Fruit fly (Drosophila melanogaster) whole organism: Measurements from ENCODE around the gene Gad1.
A peak's percentile ranks its signal among the peaks of the same experiment; 100 is the strongest.

Source experiments
- CG8478 ChIP-seq: fragments of >200 bp; optimal IDR thresholded peaks from 2 replicates; lab custom pipeline; 2018; ENCODE audit warnings: inconsistent platforms
- Dll ChIP-seq: fragments of >200 bp; optimal IDR thresholded peaks from 2 replicates; lab custom pipeline; 2017
- EcR ChIP-seq, 2 experiments: fragments of >200 bp; optimal IDR thresholded peaks; 2 replicates each; lab custom pipeline; 2017; ENCODE audit warnings: missing biosample characterization in 2 of 2, missing genetic modification characterization in 2 of 2, missing genetic modification reagents in 2 of 2
- pan ChIP-seq: fragments of >200 bp; optimal IDR thresholded peaks from 2 replicates; lab custom pipeline; 2017
- psq ChIP-seq: fragments of >200 bp; optimal IDR thresholded peaks from 2 replicates; lab custom pipeline; 2017
- usp ChIP-seq: fragments of >200 bp; optimal IDR thresholded peaks from 2 replicates; lab custom pipeline; 2017; ENCODE audit warnings: missing biosample characterization, missing genetic modification characterization, mixed read lengths

Gad1 gene

dm6 chr3L:4119636-4120357 lies 31.3 kb upstream of the Gad1 start:
- TF ChIP-seq Dll (lab: Kevin White, UChicago) = no peak
- TF ChIP-seq pan = no peak
- no peak for TF ChIP-seq psq
- no peak for TF ChIP-seq EcR (GFP tag; optimal IDR thresholded peaks at IDR 0.05; lab: Kevin White, UChicago)

DNA sequence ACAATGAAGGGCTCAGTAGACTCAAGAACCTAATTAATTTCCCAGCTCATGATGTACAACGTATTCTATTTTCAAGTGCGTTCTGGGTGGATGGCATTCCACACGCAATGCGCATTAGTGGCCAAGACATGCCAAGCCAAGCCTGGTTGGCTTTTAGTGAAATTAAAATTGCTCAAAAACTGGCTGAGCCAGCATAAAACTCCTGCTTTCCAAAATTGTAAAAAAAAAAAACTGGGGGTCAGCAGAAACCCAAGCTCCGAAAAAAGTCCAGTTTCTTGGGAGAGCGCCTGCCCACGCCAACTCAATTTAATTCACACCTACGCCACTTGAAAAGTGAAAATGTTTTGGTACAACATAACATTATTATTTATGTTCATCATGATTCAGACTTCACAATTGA lies 29.8 kb upstream of the Gad1 start:
- TF ChIP-seq EcR (GFP tag; optimal IDR thresholded peaks at IDR 0.05; lab: Kevin White, UChicago) (no peak), Dll (lab: Kevin White, UChicago) (no peak), usp (GFP tag; lab: Kevin White, UChicago) (no peak)

DNA sequence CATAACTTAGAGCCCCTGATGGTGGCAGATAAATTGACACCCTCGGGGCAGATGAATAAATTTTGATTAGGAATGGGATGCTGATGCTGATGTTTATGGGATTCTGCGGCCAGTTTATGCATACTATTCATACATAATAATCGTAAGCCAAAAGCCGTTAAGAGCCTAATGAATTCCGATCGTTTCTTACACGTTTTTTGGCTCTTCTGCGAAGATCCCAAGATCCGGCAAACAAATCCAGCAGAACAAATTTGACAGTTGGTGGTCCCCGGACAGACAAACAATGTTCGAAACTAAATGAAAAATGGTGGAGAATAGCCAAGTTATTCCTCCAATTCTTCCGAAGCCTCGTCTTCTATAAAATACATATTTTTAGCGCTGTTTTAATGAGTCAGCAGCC lies 28.9 kb upstream of the Gad1 start:
- no peak for TF ChIP-seq psq
- TF ChIP-seq pan = no peak
- TF ChIP-seq EcR (GFP tag; optimal IDR thresholded peaks at IDR 0.05; lab: Kevin White, UChicago) = no peak
- TF ChIP-seq Dll (lab: Kevin White, UChicago) = no peak
- TF ChIP-seq CG8478 (lab: Kevin White, UChicago) = no peak
- TF ChIP-seq usp (GFP tag; lab: Kevin White, UChicago) = no peak

DNA sequence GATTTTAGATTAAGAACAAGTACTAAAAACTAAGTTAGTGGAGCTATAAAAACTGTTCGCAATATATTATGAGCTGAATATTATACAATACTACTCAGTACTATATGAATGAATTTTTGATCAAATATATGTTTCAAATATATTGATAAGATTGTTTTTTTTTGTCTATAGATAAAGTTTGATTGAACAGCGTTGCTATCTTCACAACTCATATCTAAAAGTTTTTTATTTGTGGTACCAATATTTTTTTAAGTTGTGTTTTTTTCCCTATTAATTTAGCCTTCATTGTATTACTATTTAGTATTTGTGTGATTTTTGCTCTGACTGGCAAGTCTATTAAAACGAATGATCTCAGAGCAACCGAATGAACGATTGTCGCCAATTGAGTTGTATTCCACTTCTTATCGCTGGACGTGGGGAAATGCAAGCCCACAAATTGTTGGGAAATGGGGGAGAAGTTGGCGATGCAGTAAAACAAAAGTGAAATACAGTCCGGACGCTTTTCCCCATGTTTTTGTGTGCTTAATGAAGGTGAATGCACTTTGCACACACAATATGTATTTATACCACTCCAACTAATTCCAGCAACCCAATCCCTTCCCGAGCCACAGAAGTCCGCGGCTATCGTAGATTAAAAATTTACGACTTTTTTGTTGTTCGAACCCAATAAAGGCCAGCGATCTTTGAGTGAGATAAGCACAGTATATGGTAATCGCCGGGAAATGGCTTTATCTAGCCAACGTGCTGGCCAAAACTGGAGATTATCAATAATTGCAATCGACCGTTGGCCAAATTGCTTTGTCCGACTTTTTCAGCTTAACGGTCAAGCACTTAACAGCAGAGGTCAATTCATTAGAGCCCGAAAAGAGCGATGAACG lies 28.2 kb upstream of the Gad1 start:
- TF ChIP-seq EcR (GFP tag; optimal IDR thresholded peaks at IDR 0.05; lab: Kevin White, UChicago) = no peak
- TF ChIP-seq usp (GFP tag; lab: Kevin White, UChicago) = no peak
- no peak for TF ChIP-seq CG8478 (lab: Kevin White, UChicago)
- no peak for TF ChIP-seq pan
- no peak for TF ChIP-seq Dll (lab: Kevin White, UChicago)
- no peak for TF ChIP-seq psq

dm6 chr3L:4115701-4116100 lies 27.2 kb upstream of the Gad1 start:
- TF ChIP-seq EcR (GFP tag; optimal IDR thresholded peaks at IDR 0.05; lab: Kevin White, UChicago) = no peak
- TF ChIP-seq psq = no peak
- no peak for TF ChIP-seq pan
- no peak for TF ChIP-seq usp (GFP tag; lab: Kevin White, UChicago)
- TF ChIP-seq Dll (lab: Kevin White, UChicago) = no peak
- no peak for TF ChIP-seq CG8478 (lab: Kevin White, UChicago)

DNA sequence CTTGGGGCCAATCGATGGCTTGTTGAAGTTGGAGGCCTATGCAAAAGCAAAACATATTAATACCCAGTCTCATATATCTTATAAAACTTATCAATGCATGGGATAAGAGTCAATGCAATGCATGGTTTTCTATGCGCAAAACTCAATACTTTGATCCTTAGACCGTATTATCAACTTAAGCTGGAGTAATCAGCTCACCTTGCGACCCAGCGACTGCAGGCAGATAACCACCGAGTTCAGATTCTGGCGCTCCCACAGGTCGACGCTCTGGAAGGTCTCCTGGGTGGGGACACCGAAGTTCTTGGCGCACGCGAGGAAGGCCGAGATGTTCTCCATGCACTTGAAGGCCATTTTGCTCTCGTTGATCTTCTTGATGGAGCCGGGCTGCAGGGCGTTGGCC lies 26.6 kb upstream of the Gad1 start:
- TF ChIP-seq CG8478 (lab: Kevin White, UChicago) = no peak
- no peak for TF ChIP-seq Dll (lab: Kevin White, UChicago)
- TF ChIP-seq EcR (GFP tag; optimal IDR thresholded peaks at IDR 0.05; lab: Kevin White, UChicago) = no peak
- no peak for TF ChIP-seq psq
- TF ChIP-seq usp (GFP tag; lab: Kevin White, UChicago) = no peak
- no peak for TF ChIP-seq pan

DNA sequence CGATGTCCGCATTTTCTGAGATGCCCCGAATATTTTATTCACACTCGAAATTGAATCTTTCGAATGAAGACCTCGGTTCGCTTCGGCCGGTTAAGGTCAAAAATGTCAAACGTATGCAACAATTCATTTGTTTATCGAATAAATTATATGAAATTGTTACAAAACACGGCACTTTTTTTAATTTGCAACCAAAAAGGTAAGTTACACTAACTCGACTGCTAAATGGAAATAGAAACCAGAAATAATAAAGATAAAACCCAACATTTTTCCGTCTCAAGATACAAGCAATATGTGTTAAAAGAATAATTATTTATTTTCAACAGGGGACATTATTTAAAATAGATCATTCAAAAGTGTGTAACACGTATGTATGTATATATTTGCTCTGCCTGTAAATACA lies 25.5 kb upstream of the Gad1 start:
- TF ChIP-seq EcR (GFP tag; optimal IDR thresholded peaks at IDR 0.05; lab: Kevin White, UChicago) = no peak
- no peak for TF ChIP-seq psq
- no peak for TF ChIP-seq Dll (lab: Kevin White, UChicago)
- TF ChIP-seq CG8478 (lab: Kevin White, UChicago) = no peak
- no peak for TF ChIP-seq usp (GFP tag; lab: Kevin White, UChicago)
- TF ChIP-seq pan = no peak

- TF ChIP-seq psq (no peak), pan (no peak), usp (GFP tag; lab: Kevin White, UChicago) (no peak), CG8478 (lab: Kevin White, UChicago) (no peak), EcR (GFP tag; optimal IDR thresholded peaks at IDR 0.05; lab: Kevin White, UChicago) (no peak), Dll (lab: Kevin White, UChicago) (no peak)
Measured at dm6 chr3L:4110212-4110611, 21.7 kb upstream of the Gad1 start.

dm6 chr3L:4108844-4109494 lies 20.4 kb upstream of the Gad1 start:
- TF ChIP-seq psq (no peak), CG8478 (lab: Kevin White, UChicago) (no peak), Dll (lab: Kevin White, UChicago) (no peak), usp (GFP tag; lab: Kevin White, UChicago) (no peak), pan (no peak), EcR (GFP tag; optimal IDR thresholded peaks at IDR 0.05; lab: Kevin White, UChicago) (no peak)

dm6 chr3L:4108072-4108843 lies 19.7 kb upstream of the Gad1 start, which contains the start of gene Ack:
TSS of gene Ack (plus strand) at chr3L:4108186.
- TF ChIP-seq CG8478 (lab: Kevin White, UChicago) (peak; percentile 52), Dll (lab: Kevin White, UChicago) (no peak)

dm6 chr3L:4107120-4107519 lies 18.6 kb upstream of the Gad1 start:
- no peak for TF ChIP-seq psq
